Fruit fly (Drosophila melanogaster) whole organism, wandering third instar larva: ENCODE data around the gene CG43117.

ENCODE experiments used
- Hr83 ChIP-seq: fragments of 200-300 bp; sonication (Bioruptor generic); optimal IDR thresholded peaks from 2 replicates; lab custom pipeline; 2016; ENCODE audit warnings: missing biosample characterization, mild to moderate bottlenecking, missing genetic modification characterization, moderate library complexity; ENCODE audit not compliant: poor library complexity, severe bottlenecking
- OdsH ChIP-seq: fragments of 200-800 bp; sonication (Bioruptor generic); optimal IDR thresholded peaks from 2 replicates; lab custom pipeline; 2016; ENCODE audit warnings: missing biosample characterization, mild to moderate bottlenecking, missing genetic modification characterization
- Vsx2 ChIP-seq: fragments of 200-300, 225-300 bp; sonication (Bioruptor generic); optimal IDR thresholded peaks from 2 replicates; lab custom pipeline; 2018; ENCODE audit warnings: missing biosample characterization, missing genetic modification characterization; ENCODE audit not compliant: partially characterized antibody
- dmrt93B ChIP-seq: fragments of 200-800 bp; sonication (Bioruptor generic); optimal IDR thresholded peaks from 2 replicates; lab custom pipeline; 2018; ENCODE audit warnings: missing biosample characterization, mild to moderate bottlenecking, missing genetic modification characterization
- dsf ChIP-seq: sonication (Bioruptor generic); optimal IDR thresholded peaks from 2 replicates; lab custom pipeline; 2016; ENCODE audit warnings: missing biosample characterization, missing genetic modification characterization, borderline replicate concordance
- h ChIP-seq: fragments of 200-800 bp; sonication (Bioruptor generic); optimal IDR thresholded peaks from 3 replicates; lab custom pipeline; 2016; ENCODE audit warnings: missing biosample characterization, mild to moderate bottlenecking, missing genetic modification characterization
- lola ChIP-seq: fragments of >200 bp; optimal IDR thresholded peaks from 2 replicates; lab custom pipeline; 2017; ENCODE audit warnings: missing biosample characterization, missing genetic modification characterization
- psq ChIP-seq: fragments of 200-800 bp; sonication (Bioruptor generic); optimal IDR thresholded peaks from 3 replicates; lab custom pipeline; 2017; ENCODE audit warnings: missing biosample characterization, mild to moderate bottlenecking, missing genetic modification characterization, moderate library complexity
- sage ChIP-seq: fragments of 200-800 bp; sonication (Bioruptor generic); optimal IDR thresholded peaks from 2 replicates; lab custom pipeline; 2016; ENCODE audit warnings: missing biosample characterization, mild to moderate bottlenecking, missing genetic modification characterization
- sv ChIP-seq: fragments of 200-800 bp; sonication (Bioruptor generic); optimal IDR thresholded peaks from 3 replicates; lab custom pipeline; 2016; ENCODE audit warnings: missing biosample characterization, missing genetic modification characterization
- usp ChIP-seq: fragments of >200 bp; optimal IDR thresholded peaks from 2 replicates; lab custom pipeline; 2017; ENCODE audit warnings: missing biosample characterization, missing genetic modification characterization

DNA sequence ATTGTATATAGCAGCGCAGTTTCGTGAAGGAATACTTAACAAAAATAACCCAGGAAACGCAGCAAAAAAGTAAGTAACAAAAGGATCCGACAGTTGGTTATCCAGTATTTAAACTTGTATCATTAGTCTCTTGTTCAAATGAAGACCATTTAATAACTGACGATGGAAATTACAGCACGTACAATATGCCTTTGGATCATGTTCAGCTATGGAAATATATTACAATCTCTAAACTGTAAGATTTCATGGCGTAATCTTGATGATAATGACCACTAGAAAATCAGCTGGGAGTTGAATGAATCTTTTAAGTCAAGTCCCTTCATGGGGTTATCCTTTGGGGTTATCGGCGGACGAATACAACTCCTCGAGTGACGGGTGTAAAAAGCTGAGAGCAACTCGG, 48.3 kb downstream of the CG43117 start:
- no peak for TF ChIP-seq usp (GFP tag; lab: Kevin White, UChicago)
- no peak for TF ChIP-seq dmrt93B (GFP tag; lab: Kevin White, UChicago)
- no peak for TF ChIP-seq dsf (GFP tag; lab: Kevin White, UChicago)
- no peak for TF ChIP-seq sage (GFP tag; lab: Kevin White, UChicago)
- TF ChIP-seq h (GFP tag; lab: Kevin White, UChicago): no peak
- no peak for TF ChIP-seq lola
- no peak for TF ChIP-seq sv (GFP tag; lab: Kevin White, UChicago)
- no peak for TF ChIP-seq Hr83 (GFP tag; lab: Kevin White, UChicago)
- no peak for TF ChIP-seq psq (GFP tag; lab: Kevin White, UChicago)
- no peak for TF ChIP-seq OdsH
- TF ChIP-seq Vsx2 (GFP tag; lab: Kevin White, UChicago): no peak
